Fruit fly (Drosophila melanogaster): Measurements from ENCODE around the gene CG5177.

The CG5177 gene

DNA sequence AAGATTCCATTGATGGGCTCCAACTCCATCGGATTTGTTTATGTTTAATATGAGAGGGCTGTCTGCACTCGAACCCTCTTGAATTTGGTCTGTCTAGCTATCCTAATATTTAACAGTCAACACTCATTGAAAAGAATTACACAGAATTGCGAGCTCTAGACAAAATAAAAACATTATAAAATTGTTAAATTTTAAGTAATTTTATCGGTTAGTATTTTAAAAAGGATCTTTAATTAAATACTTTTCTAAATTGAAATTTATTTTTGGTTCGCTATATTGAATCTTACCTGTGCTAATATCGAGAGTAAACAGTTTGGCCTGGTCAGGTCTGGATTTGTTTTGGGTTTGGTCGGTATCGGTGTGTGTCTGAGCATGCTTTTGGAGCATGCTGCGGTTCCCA, 3.4 kb upstream of the CG5177 start (continued):
- TF ChIP-seq p53 (GFP tag; optimal IDR thresholded peaks at IDR 0.05): no peak
- TF ChIP-seq CG16863 (GFP tag; optimal IDR thresholded peaks at IDR 0.05): no peak
- TF ChIP-seq gcm (GFP tag; optimal IDR thresholded peaks at IDR 0.05): peak; percentile 57
- peak; percentile 19 for TF ChIP-seq CHES-1-like (GFP tag; optimal IDR thresholded peaks at IDR 0.05)
- no peak for TF ChIP-seq CG15073 (GFP tag; optimal IDR thresholded peaks at IDR 0.05)
- TF ChIP-seq exex (tag; optimal IDR thresholded peaks at IDR 0.05): peak; percentile 28
- no peak for TF ChIP-seq CG17802 (tag; optimal IDR thresholded peaks at IDR 0.05)
- peak; percentile 54 for TF ChIP-seq CG4820 (GFP tag; optimal IDR thresholded peaks at IDR 0.05)
- no peak for TF ChIP-seq repo (GFP tag; optimal IDR thresholded peaks at IDR 0.05)
- TF ChIP-seq CG9797 (GFP tag; optimal IDR thresholded peaks at IDR 0.05): no peak
- TF ChIP-seq Med (GFP tag): peak; percentile 75
- TF ChIP-seq CG6689 (GFP tag; IDR thresholded peaks at IDR 0.05): peak; percentile 78
- TF ChIP-seq Hmr (GFP tag; optimal IDR thresholded peaks at IDR 0.05): peak; percentile 62
- TF ChIP-seq slp2 (GFP tag; optimal IDR thresholded peaks at IDR 0.05): no peak
- TF ChIP-seq Rx (GFP tag; IDR thresholded peaks at IDR 0.05): no peak
- TF ChIP-seq ewg (GFP tag; optimal IDR thresholded peaks at IDR 0.05): peak; percentile 8
- TF ChIP-seq Bdp1 (GFP tag; optimal IDR thresholded peaks at IDR 0.05): no peak
- peak; percentile 52; the same call in 1 of the 3 replicates for TF ChIP-seq ken (GFP tag; IDR thresholded peaks at IDR 0.05)
- peak; percentile 82 for TF ChIP-seq Aef1 (GFP tag; IDR thresholded peaks at IDR 0.05)
- no peak for TF ChIP-seq CG12744 (GFP tag; optimal IDR thresholded peaks at IDR 0.05)
- TF ChIP-seq Myb (GFP tag; optimal IDR thresholded peaks at IDR 0.05): peak; percentile 15
- TF ChIP-seq pzg (GFP tag; optimal IDR thresholded peaks at IDR 0.05): no peak
- TF ChIP-seq CG2129 (GFP tag; IDR thresholded peaks at IDR 0.05; ENCODE audit: partially characterized antibody): no peak
- peak; percentile 16 for TF ChIP-seq CG3407 (GFP tag; optimal IDR thresholded peaks at IDR 0.05)
- TF ChIP-seq CG12942 (GFP tag; optimal IDR thresholded peaks at IDR 0.05): peak; percentile 29
- no peak for TF ChIP-seq cg (GFP tag; optimal IDR thresholded peaks at IDR 0.05)
- TF ChIP-seq onecut (GFP tag; IDR thresholded peaks at IDR 0.05): 0 out of 2 replicates have a peak, but pooled peaks have one; percentile 39
- TF ChIP-seq run (tag; optimal IDR thresholded peaks at IDR 0.05): peak; percentile 33
- TF ChIP-seq Doc2 (GFP tag; IDR thresholded peaks at IDR 0.05): no peak
- TF ChIP-seq dmrt99B (tag; optimal IDR thresholded peaks at IDR 0.05): peak; percentile 83
- TF ChIP-seq Dek (tag; optimal IDR thresholded peaks at IDR 0.05): peak; percentile 68
- TF ChIP-seq sqz (GFP tag; optimal IDR thresholded peaks at IDR 0.05): peak; percentile 13
- no peak for TF ChIP-seq mirr (GFP tag; optimal IDR thresholded peaks at IDR 0.05)
- TF ChIP-seq H2.0 (GFP tag; IDR thresholded peaks at IDR 0.05): peak; percentile 74
- peak in 1 of 2 experiments; percentile 37 for TF ChIP-seq eve (GFP tag; optimal IDR thresholded peaks at IDR 0.05)
- TF ChIP-seq CG13424 (tag; optimal IDR thresholded peaks at IDR 0.05): peak; percentile 80
- TF ChIP-seq crol (GFP tag; IDR thresholded peaks at IDR 0.05): no peak
- TF ChIP-seq usp (GFP tag; optimal IDR thresholded peaks at IDR 0.05): no peak
- no peak for TF ChIP-seq lov (optimal IDR thresholded peaks at IDR 0.05)
- TF ChIP-seq lov (GFP tag; IDR thresholded peaks at IDR 0.05): no peak
- TF ChIP-seq HLH3B (GFP tag; IDR thresholded peaks at IDR 0.05): peak; percentile 80
- peak; percentile 91 for TF ChIP-seq sens (GFP tag)
- TF ChIP-seq hth (optimal IDR thresholded peaks at IDR 0.05): no peak
- TF ChIP-seq CG6175 (GFP tag; IDR thresholded peaks at IDR 0.05): no peak
- peak; percentile 54; the same call in 1 of the 2 replicates for TF ChIP-seq seq (GFP tag; IDR thresholded peaks at IDR 0.05)
- TF ChIP-seq CG1647 (GFP tag; optimal IDR thresholded peaks at IDR 0.05): peak; percentile 15
- TF ChIP-seq CG34224 (GFP tag; IDR thresholded peaks at IDR 0.05; ENCODE audit: partially characterized antibody): no peak
- TF ChIP-seq CG4282 (GFP tag; optimal IDR thresholded peaks at IDR 0.05): no peak
- TF ChIP-seq Vsx1 (GFP tag; optimal IDR thresholded peaks at IDR 0.05): peak; percentile 4
- no peak for TF ChIP-seq MESR4 (GFP tag; optimal IDR thresholded peaks at IDR 0.05)
- no peak for TF ChIP-seq D (optimal IDR thresholded peaks at IDR 0.05)
- TF ChIP-seq D (GFP tag; optimal IDR thresholded peaks at IDR 0.05): peak; percentile 16
- TF ChIP-seq dm (GFP tag; optimal IDR thresholded peaks at IDR 0.05): no peak

Data from whole organism, embryonic.